Fruit fly (Drosophila melanogaster) whole organism, embryonic: ENCODE measurements around the gene Wee1.

Experiments used
- Aef1 ChIP-seq: fragments of 200-800 bp; sonication (Bioruptor generic); IDR thresholded peaks from 3 replicates; pipeline ENCODE4 v1.3.6; 2022; ENCODE audit warnings: missing biosample characterization, missing genetic modification characterization
- Atf-2 ChIP-seq: fragments of 200-800 bp; sonication (Bioruptor generic); optimal IDR thresholded peaks from 2 replicates; lab custom pipeline; 2016; ENCODE audit warnings: missing biosample characterization, missing genetic modification characterization
- CG10267 ChIP-seq: fragments of 200-800 bp; sonication (Bioruptor generic); optimal IDR thresholded peaks from 2 replicates; lab custom pipeline; 2018; ENCODE audit warnings: missing biosample characterization, mild to moderate bottlenecking, missing genetic modification characterization, moderate library complexity
- CG10321 ChIP-seq: fragments of 200-800 bp; sonication (Bioruptor generic); IDR thresholded peaks from 2 replicates; pipeline ENCODE4 v1.3.6; 2022; ENCODE audit warnings: missing biosample characterization, missing genetic modification characterization
- CG11085 ChIP-seq: fragments of 200-800 bp; sonication (Bioruptor generic); IDR thresholded peaks from 2 replicates; pipeline ENCODE4 v1.3.6; 2022; ENCODE audit warnings: missing biosample characterization, missing genetic modification characterization
- CG12236 ChIP-seq: fragments of 200-800 bp; sonication (Bioruptor generic); optimal IDR thresholded peaks from 2 replicates; lab custom pipeline; 2016; ENCODE audit warnings: missing biosample characterization, missing genetic modification characterization
- CG12391 ChIP-seq: fragments of 200-800 bp; sonication (Bioruptor generic); optimal IDR thresholded peaks from 3 replicates; lab custom pipeline; 2018; ENCODE audit warnings: missing biosample characterization, mild to moderate bottlenecking, missing genetic modification characterization, moderate library complexity
- CG13775 ChIP-seq: fragments of 200-800 bp; sonication (Bioruptor generic); optimal IDR thresholded peaks from 3 replicates; lab custom pipeline; 2017; ENCODE audit warnings: missing biosample characterization, mild to moderate bottlenecking, missing genetic modification characterization
- CG14667 ChIP-seq: fragments of 200-800 bp; sonication (Bioruptor generic); IDR thresholded peaks from 2 replicates; pipeline ENCODE4 v1.3.6; 2022; ENCODE audit warnings: missing biosample characterization, missing genetic modification characterization
- CG1647 ChIP-seq: fragments of 200-800 bp; sonication (Bioruptor generic); optimal IDR thresholded peaks from 3 replicates; lab custom pipeline; 2016; ENCODE audit warnings: missing biosample characterization, missing genetic modification characterization
- CG16813 ChIP-seq: fragments of 200-800 bp; sonication (Bioruptor generic); IDR thresholded peaks from 3 replicates; pipeline ENCODE4 v1.3.6; 2022; ENCODE audit warnings: missing biosample characterization, missing genetic modification characterization; ENCODE audit not compliant: partially characterized antibody
- CG17361 ChIP-seq: fragments of 200-800 bp; sonication (Bioruptor generic); IDR thresholded peaks from 3 replicates; pipeline ENCODE4 v1.3.6; 2022; ENCODE audit warnings: missing biosample characterization, missing genetic modification characterization
- CG2712 ChIP-seq: fragments of 200-800 bp; optimal IDR thresholded peaks from 3 replicates; lab custom pipeline; 2019; ENCODE audit warnings: missing biosample characterization, mild to moderate bottlenecking, missing genetic modification characterization, moderate library complexity
- CG2889 ChIP-seq: fragments of 200-800 bp; sonication (Bioruptor generic); IDR thresholded peaks from 3 replicates; pipeline ENCODE4 v1.3.6; 2022; ENCODE audit warnings: missing biosample characterization, missing genetic modification characterization
- CG30431 ChIP-seq: fragments of 200-800 bp; sonication (Bioruptor generic); optimal IDR thresholded peaks from 2 replicates; lab custom pipeline; 2017; ENCODE audit warnings: missing biosample characterization, missing genetic modification characterization
- CG32772 ChIP-seq: fragments of 200-800 bp; sonication (Bioruptor generic); IDR thresholded peaks from 2 replicates; pipeline ENCODE4 v1.3.6; 2022; ENCODE audit warnings: missing biosample characterization, missing genetic modification characterization
- CG4424 ChIP-seq: fragments of 200-800 bp; sonication (Bioruptor generic); optimal IDR thresholded peaks from 3 replicates; lab custom pipeline; 2016; ENCODE audit warnings: missing biosample characterization, missing genetic modification characterization
- CG6175 ChIP-seq: fragments of 200-800 bp; sonication (Bioruptor generic); IDR thresholded peaks from 3 replicates; pipeline ENCODE4 v1.3.6; 2022; ENCODE audit warnings: missing biosample characterization, missing genetic modification characterization
- CG6683 ChIP-seq: fragments of 200-800 bp; sonication (Bioruptor generic); optimal IDR thresholded peaks from 2 replicates; lab custom pipeline; 2017; ENCODE audit warnings: missing biosample characterization, mild to moderate bottlenecking, missing genetic modification characterization, missing genetic modification reagents
- Dek ChIP-seq: fragments of 200-800 bp; sonication (Bioruptor generic); optimal IDR thresholded peaks from 3 replicates; lab custom pipeline; 2019; ENCODE audit warnings: missing biosample characterization, mild to moderate bottlenecking, missing genetic modification characterization, moderate library complexity
- ERR ChIP-seq: fragments of 200-800 bp; sonication (Bioruptor generic); optimal IDR thresholded peaks from 2 replicates; lab custom pipeline; 2016; ENCODE audit warnings: missing biosample characterization, missing genetic modification characterization
- Ets97D ChIP-seq: fragments of 200-800 bp; sonication (Bioruptor generic); optimal IDR thresholded peaks from 3 replicates; lab custom pipeline; 2016; ENCODE audit warnings: missing biosample characterization, missing genetic modification characterization
- Gug ChIP-seq: fragments of 200-800 bp; sonication (Bioruptor generic); IDR thresholded peaks from 4 replicates; pipeline ENCODE4 v1.3.6; 2022; ENCODE audit warnings: missing biosample characterization, missing genetic modification characterization
- H15 ChIP-seq: fragments of 200-800 bp; sonication (Bioruptor generic); IDR thresholded peaks from 3 replicates; pipeline ENCODE4 v1.3.6; 2022; ENCODE audit warnings: missing biosample characterization, missing genetic modification characterization
- H2.0 ChIP-seq: fragments of 200-800 bp; sonication (Bioruptor generic); IDR thresholded peaks from 2 replicates; pipeline ENCODE4 v1.3.6; 2022; ENCODE audit warnings: missing biosample characterization, missing genetic modification characterization
- HHEX ChIP-seq: fragments of 200-800 bp; sonication (Bioruptor generic); optimal IDR thresholded peaks from 3 replicates; lab custom pipeline; 2017; ENCODE audit warnings: missing biosample characterization, mild to moderate bottlenecking, missing genetic modification characterization, missing genetic modification reagents
- Hmx ChIP-seq: fragments of 200-800 bp; sonication (Bioruptor generic); optimal IDR thresholded peaks from 2 replicates; lab custom pipeline; 2016; ENCODE audit warnings: missing biosample characterization, missing genetic modification characterization
- MBD-R2 ChIP-seq: fragments of 200-800 bp; sonication (Bioruptor generic); IDR thresholded peaks from 2 replicates; pipeline ENCODE4 v1.3.6; 2022; ENCODE audit warnings: missing biosample characterization, missing genetic modification characterization
- Mes4 ChIP-seq: fragments of 200-800 bp; sonication (Bioruptor generic); optimal IDR thresholded peaks from 2 replicates; lab custom pipeline; 2016; ENCODE audit warnings: missing biosample characterization, missing genetic modification characterization
- TFAM ChIP-seq: fragments of 200-800 bp; sonication (Bioruptor generic); optimal IDR thresholded peaks from 2 replicates; lab custom pipeline; 2017; ENCODE audit warnings: missing biosample characterization, missing genetic modification characterization, inconsistent platforms
- Taf1 ChIP-seq: fragments of 200-800 bp; sonication (Bioruptor generic); IDR thresholded peaks from 2 replicates; pipeline ENCODE4 v1.3.6; 2022; ENCODE audit warnings: missing biosample characterization, missing genetic modification characterization
- az2 ChIP-seq: fragments of 200-800 bp; sonication (Bioruptor generic); optimal IDR thresholded peaks from 3 replicates; lab custom pipeline; 2016; ENCODE audit warnings: missing biosample characterization, missing genetic modification characterization
- cad ChIP-seq: fragments of >200 bp; optimal IDR thresholded peaks from 2 replicates; lab custom pipeline; 2017; ENCODE audit warnings: missing biosample characterization, missing genetic modification characterization
- chinmo ChIP-seq: fragments of 200-800 bp; sonication (Bioruptor generic); IDR thresholded peaks from 4 replicates; pipeline ENCODE4 v1.3.6; 2022; ENCODE audit warnings: missing biosample characterization, missing genetic modification characterization; ENCODE audit not compliant: partially characterized antibody
- dimm ChIP-seq: fragments of 200-800 bp; sonication (Bioruptor generic); IDR thresholded peaks from 2 replicates; pipeline ENCODE4 v1.3.6; 2022; ENCODE audit warnings: missing biosample characterization, missing genetic modification characterization
- gro ChIP-seq: fragments of 200-800 bp; sonication (Bioruptor generic); optimal IDR thresholded peaks from 2 replicates; lab custom pipeline; 2016; ENCODE audit warnings: missing biosample characterization, missing genetic modification characterization
- ind ChIP-seq: fragments of 200-800 bp; sonication (Bioruptor generic); optimal IDR thresholded peaks from 3 replicates; lab custom pipeline; 2016; ENCODE audit warnings: missing biosample characterization, missing genetic modification characterization
- kah ChIP-seq: fragments of 200-800 bp; sonication (Bioruptor generic); optimal IDR thresholded peaks from 2 replicates; lab custom pipeline; 2018; ENCODE audit warnings: missing biosample characterization, mild to moderate bottlenecking, missing genetic modification characterization
- kni ChIP-seq: fragments of 200-800 bp; sonication (Bioruptor generic); optimal IDR thresholded peaks from 3 replicates; lab custom pipeline; 2017; ENCODE audit warnings: mild to moderate bottlenecking, missing biosample characterization, missing genetic modification reagents, missing genetic modification characterization
- knrl ChIP-seq: fragments of 200-800 bp; sonication (Bioruptor generic); IDR thresholded peaks from 3 replicates; pipeline ENCODE4 v1.3.6; 2022; ENCODE audit warnings: missing biosample characterization, missing genetic modification characterization; ENCODE audit not compliant: partially characterized antibody
- lbe ChIP-seq: fragments of 200-800 bp; sonication (Bioruptor generic); optimal IDR thresholded peaks from 2 replicates; lab custom pipeline; 2016; ENCODE audit warnings: missing biosample characterization, mild to moderate bottlenecking, missing genetic modification characterization
- lmd ChIP-seq: fragments of 200-800 bp; sonication (Bioruptor generic); IDR thresholded peaks from 2 replicates; pipeline ENCODE4 v1.3.6; 2022; ENCODE audit warnings: missing biosample characterization, missing genetic modification characterization
- nau ChIP-seq: fragments of 200-800 bp; sonication (Bioruptor generic); optimal IDR thresholded peaks from 3 replicates; lab custom pipeline; 2017; ENCODE audit warnings: missing biosample characterization, mild to moderate bottlenecking, missing genetic modification characterization, missing genetic modification reagents
- nerfin-2 ChIP-seq: fragments of 200-800 bp; sonication (Bioruptor generic); IDR thresholded peaks from 2 replicates; pipeline ENCODE4 v1.3.6; 2022; ENCODE audit warnings: missing biosample characterization, missing genetic modification characterization; ENCODE audit not compliant: partially characterized antibody
- p53 ChIP-seq: fragments of 200-800 bp; sonication (Bioruptor generic); optimal IDR thresholded peaks from 2 replicates; lab custom pipeline; 2016; ENCODE audit warnings: missing biosample characterization, missing genetic modification characterization
- pb ChIP-seq: fragments of 200-800 bp; sonication (Bioruptor generic); optimal IDR thresholded peaks from 3 replicates; lab custom pipeline; 2016; ENCODE audit warnings: missing biosample characterization, missing genetic modification characterization
- pita ChIP-seq: fragments of 200-800 bp; sonication (Bioruptor generic); optimal IDR thresholded peaks from 2 replicates; lab custom pipeline; 2017; ENCODE audit warnings: missing biosample characterization, mild to moderate bottlenecking, missing genetic modification characterization
- sens-2 ChIP-seq: fragments of 200-800 bp; sonication (Bioruptor generic); IDR thresholded peaks from 2 replicates; pipeline ENCODE4 v1.3.6; 2022; ENCODE audit warnings: missing biosample characterization, missing genetic modification characterization
- vvl ChIP-seq: fragments of 200-800 bp; sonication (Bioruptor generic); IDR thresholded peaks from 2 replicates; pipeline ENCODE4 v1.3.6; 2022; ENCODE audit warnings: missing biosample characterization, missing genetic modification characterization
- wor ChIP-seq: fragments of 200-800 bp; sonication (Bioruptor generic); IDR thresholded peaks from 2 replicates; pipeline ENCODE4 v1.3.6; 2022; ENCODE audit warnings: missing biosample characterization, missing genetic modification characterization
- zen ChIP-seq: fragments of 200-800 bp; sonication (Bioruptor generic); optimal IDR thresholded peaks from 3 replicates; lab custom pipeline; 2018; ENCODE audit warnings: missing biosample characterization, mild to moderate bottlenecking, missing genetic modification characterization, moderate library complexity

Wee1 gene

DNA sequence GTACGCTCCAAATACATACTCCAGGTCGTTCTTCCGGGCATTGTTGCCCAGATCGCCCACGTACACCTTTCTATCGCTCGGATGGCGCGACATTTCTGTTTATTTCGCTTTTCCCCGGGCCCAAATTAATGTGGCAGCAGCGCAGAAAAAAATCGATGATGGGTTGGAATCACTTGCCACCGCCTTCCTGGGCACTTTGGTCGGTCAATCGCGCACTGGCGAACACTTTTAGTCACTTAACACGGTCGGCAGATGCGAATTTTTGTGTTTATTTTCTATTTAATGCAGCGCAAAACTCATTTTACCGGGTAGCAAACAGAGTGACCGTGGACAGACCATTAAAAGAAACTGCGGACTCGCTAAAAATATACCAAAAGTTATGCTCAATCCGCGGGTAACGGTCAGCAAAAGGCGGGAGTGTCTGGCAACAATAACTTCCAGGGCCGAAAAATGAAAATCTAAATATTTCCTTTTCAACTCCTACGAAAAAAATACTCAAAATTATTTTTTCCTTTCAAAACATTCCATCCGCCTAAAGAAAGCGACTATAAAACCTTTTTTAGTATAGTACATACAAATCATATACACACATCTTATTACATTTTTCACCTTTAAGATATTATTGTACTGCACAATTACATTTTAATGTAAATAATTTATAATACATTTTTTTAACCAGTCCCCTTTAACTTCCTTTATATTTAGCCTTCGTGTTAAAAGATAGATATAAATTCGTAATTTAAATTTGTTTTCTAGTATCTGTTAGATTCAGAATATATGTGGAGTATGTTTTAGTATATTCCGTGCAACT, 6.1 kb upstream of the Wee1 start, which contains the start of gene x16 (continued):
- TF ChIP-seq kni (GFP tag; lab: Kevin White, UChicago) (no peak), Hmx (GFP tag; lab: Kevin White, UChicago) (no peak), CG13775 (GFP tag; lab: Kevin White, UChicago) (no peak), CG10321 (GFP tag; lab: Robert Waterston, UW) (no peak), CG6683 (GFP tag; lab: Kevin White, UChicago) (no peak), zen (tag; lab: Kevin White, UChicago) (no peak), cad (GFP tag; lab: Kevin White, UChicago) (no peak), CG1647 (GFP tag; lab: Kevin White, UChicago) (no peak), lbe (GFP tag; lab: Kevin White, UChicago) (no peak), wor (no peak), kah (no peak), CG11085 (GFP tag; lab: Robert Waterston, UW) (no peak), CG10267 (tag; lab: Kevin White, UChicago) (no peak), CG12236 (GFP tag; lab: Kevin White, UChicago) (no peak), nau (no peak), lmd (GFP tag; lab: Robert Waterston, UW) (no peak), Aef1 (GFP tag; lab: Robert Waterston, UW) (no peak), CG16813 (GFP tag; lab: Robert Waterston, UW) (no peak), Ets97D (GFP tag; lab: Kevin White, UChicago) (peak; percentile 35), MBD-R2 (GFP tag; lab: Robert Waterston, UW) (peak; percentile 39), CG6175 (no peak), CG17361 (GFP tag; lab: Robert Waterston, UW) (no peak), nerfin-2 (GFP tag; lab: Robert Waterston, UW) (no peak), H2.0 (GFP tag; lab: Robert Waterston, UW) (no peak), sens-2 (no peak), CG4424 (peak; percentile 23), pita (GFP tag; lab: Kevin White, UChicago) (no peak), CG2889 (GFP tag; lab: Robert Waterston, UW) (no peak), az2 (GFP tag; lab: Kevin White, UChicago) (no peak), CG32772 (GFP tag; lab: Robert Waterston, UW) (no peak), Atf-2 (no peak), CG14667 (GFP tag; lab: Robert Waterston, UW) (no peak), chinmo (GFP tag; lab: Robert Waterston, UW) (no peak), dimm (GFP tag; lab: Robert Waterston, UW) (no peak), Mes4 (no peak), vvl (GFP tag; lab: Robert Waterston, UW) (no peak; the same call in 1 of the 2 replicates), CG12391 (tag; lab: Kevin White, UChicago) (peak; percentile 18), TFAM (GFP tag; lab: Kevin White, UChicago) (no peak), ERR (GFP tag; lab: Kevin White, UChicago) (no peak), CG30431 (GFP tag; lab: Kevin White, UChicago) (no peak), pb (no peak), gro (GFP tag; lab: Kevin White, UChicago) (no peak), ind (GFP tag; lab: Kevin White, UChicago) (no peak), Dek (tag; lab: Kevin White, UChicago) (no peak), CG2712 (no peak), H15 (GFP tag; lab: Robert Waterston, UW) (no peak), Gug (no peak), Taf1 (GFP tag; lab: Robert Waterston, UW) (no peak), HHEX (no peak), p53 (GFP tag; lab: Kevin White, UChicago) (no peak), knrl (GFP tag; lab: Robert Waterston, UW) (no peak)
